Fruit fly (Drosophila melanogaster) Kc167 (cell line): ENCODE data around the gene CG34126.

Experiments used
- Myc ChIP-seq: fragments of >200 bp; optimal IDR thresholded peaks from 2 replicates; lab custom pipeline; 2017; ENCODE audit warnings: missing external identifiers
- Sin3A ChIP-seq: fragments of >200 bp; optimal IDR thresholded peaks from 2 replicates; lab custom pipeline; 2018; ENCODE audit warnings: missing external identifiers
- h ChIP-seq: fragments of >200 bp; optimal IDR thresholded peaks from 3 replicates; lab custom pipeline; 2018; ENCODE audit warnings: missing external identifiers
- insv ChIP-seq: fragments of >200 bp; optimal IDR thresholded peaks from 3 replicates; lab custom pipeline; 2018; ENCODE audit warnings: missing external identifiers
- psq ChIP-seq: fragments of >200 bp; optimal IDR thresholded peaks from 2 replicates; lab custom pipeline; 2017; ENCODE audit warnings: missing external identifiers
- ttk ChIP-seq: sonication (Bioruptor generic); optimal IDR thresholded peaks from 2 replicates; lab custom pipeline; 2017; ENCODE audit warnings: missing external identifiers

Gene CG34126

DNA sequence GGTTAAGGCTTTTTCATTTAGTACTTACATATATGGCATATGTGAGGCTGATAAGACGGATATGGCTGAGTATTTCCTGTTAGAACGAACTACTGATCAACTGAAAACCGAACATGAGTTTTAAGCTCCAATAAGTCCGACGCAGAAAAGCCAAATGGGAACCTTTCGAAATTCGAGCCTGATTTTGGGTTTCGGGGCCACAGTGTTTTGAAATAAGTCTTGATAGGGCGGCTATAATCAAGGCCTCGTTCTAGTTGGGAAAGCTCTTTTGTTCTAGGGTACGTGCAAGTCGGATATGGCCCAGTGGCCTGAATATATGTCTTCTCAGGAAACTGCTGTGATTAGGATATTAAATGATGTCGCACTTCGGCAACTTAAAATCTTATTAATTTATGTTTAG lies 46.7 kb downstream of the CG34126 start, which contains the start of gene vkg:
TSS of gene vkg (minus strand) at position 101 of the 400 bp plus-strand sequence.
- TF ChIP-seq Sin3A (lab: Kevin White, UChicago) (no peak), h (lab: Kevin White, UChicago) (no peak), psq (no peak), ttk (lab: Kevin White, UChicago) (no peak), insv (no peak), Myc (lab: Kevin White, UChicago) (no peak)

DNA sequence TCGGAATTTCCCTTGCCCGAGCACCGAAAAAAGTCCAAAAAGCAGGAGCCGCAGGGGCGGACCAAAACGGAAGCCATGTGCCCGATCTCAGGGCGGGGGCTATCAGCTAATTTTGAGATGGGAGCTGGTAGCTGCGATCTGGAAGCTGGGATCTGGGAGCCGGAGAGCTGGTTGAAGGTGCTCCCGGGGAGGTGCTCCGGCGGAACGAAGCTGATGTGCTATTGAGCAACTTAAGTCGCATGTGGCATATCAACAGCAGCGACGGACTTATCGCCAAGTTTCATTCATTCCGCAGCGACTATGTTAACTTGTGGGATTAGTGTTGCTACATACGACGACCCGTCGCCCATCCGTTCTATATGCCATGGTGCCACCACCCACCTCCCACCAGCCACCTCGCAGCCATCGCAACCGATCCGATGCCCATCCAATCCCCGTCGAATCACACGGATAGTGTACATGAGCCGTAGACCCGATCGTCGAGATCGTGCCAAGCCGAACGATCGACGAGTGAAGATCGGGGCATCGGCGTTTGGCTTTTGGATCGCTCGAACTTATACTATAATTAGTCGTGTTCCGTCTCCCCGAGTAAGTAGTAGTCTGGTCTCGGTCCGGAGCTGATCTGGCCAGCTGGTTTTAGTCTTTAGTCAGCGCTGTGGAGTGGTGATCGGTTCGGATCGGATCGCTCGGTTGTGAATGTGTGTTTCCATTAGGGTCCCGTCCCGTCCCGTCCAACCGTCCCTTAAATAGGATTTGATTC lies 47.8 kb downstream of the CG34126 start, which contains the start of gene Col4a1:
TSS of gene Col4a1 (plus strand) at position 561 of the 760 bp plus-strand sequence.
- TF ChIP-seq ttk (lab: Kevin White, UChicago) (no peak), insv (no peak), h (lab: Kevin White, UChicago) (no peak), psq (no peak), Sin3A (lab: Kevin White, UChicago) (no peak), Myc (lab: Kevin White, UChicago) (no peak)

DNA sequence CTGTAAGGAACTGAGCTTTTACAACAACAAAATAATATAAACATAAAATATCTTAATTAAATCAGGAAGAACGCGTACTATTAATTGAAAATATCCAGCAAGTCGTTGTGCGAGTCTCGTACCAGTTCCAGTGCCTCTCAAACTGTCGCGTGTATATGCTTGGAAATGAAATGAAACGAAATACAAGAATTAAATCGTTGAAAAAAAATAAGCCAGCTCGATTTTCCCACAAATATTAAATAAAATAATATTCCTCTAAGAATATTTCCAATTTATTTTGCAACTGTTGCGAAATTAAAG lies 48.3 kb downstream of the CG34126 start:
- no peak for TF ChIP-seq Myc (lab: Kevin White, UChicago)
- no peak for TF ChIP-seq Sin3A (lab: Kevin White, UChicago)
- TF ChIP-seq ttk (lab: Kevin White, UChicago) = no peak
- TF ChIP-seq insv = no peak
- TF ChIP-seq psq = no peak
- no peak for TF ChIP-seq h (lab: Kevin White, UChicago)

DNA sequence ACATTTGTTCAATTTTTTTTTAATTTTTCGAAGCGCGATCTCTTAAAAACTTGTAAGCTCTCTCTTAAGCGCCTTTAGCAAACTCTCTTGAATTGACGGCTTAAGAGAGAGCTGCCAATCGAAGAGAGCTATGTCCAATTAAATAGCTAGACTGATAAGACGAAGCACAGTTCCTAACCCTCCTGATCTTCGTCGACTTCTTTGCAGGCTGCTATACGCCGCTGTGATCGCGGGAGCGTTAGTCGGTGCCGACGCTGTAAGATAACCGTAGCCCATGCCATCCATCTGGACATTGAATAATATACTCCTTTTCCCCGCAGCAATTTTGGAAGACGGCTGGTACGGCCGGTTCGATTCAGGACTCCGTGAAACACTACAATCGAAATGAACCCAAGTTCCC lies 49.1 kb downstream of the CG34126 start:
- no peak for TF ChIP-seq Myc (lab: Kevin White, UChicago)
- TF ChIP-seq insv = no peak
- no peak for TF ChIP-seq psq
- TF ChIP-seq ttk (lab: Kevin White, UChicago) = no peak
- no peak for TF ChIP-seq h (lab: Kevin White, UChicago)
- TF ChIP-seq Sin3A (lab: Kevin White, UChicago) = no peak

DNA sequence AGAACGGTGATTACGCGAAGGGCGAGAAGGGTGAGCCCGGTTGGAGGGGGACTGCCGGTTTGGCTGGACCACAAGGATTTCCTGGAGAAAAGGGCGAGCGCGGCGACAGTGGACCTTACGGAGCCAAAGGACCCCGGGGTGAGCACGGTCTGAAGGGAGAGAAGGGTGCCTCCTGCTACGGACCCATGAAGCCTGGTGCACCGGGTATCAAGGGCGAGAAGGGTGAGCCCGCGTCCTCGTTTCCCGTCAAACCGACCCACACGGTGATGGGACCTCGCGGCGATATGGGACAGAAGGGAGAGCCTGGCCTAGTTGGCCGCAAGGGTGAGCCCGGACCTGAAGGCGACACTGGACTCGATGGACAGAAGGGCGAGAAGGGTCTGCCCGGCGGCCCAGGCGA lies 50.0 kb downstream of the CG34126 start:
- TF ChIP-seq ttk (lab: Kevin White, UChicago) = no peak
- TF ChIP-seq Myc (lab: Kevin White, UChicago) = no peak
- no peak for TF ChIP-seq Sin3A (lab: Kevin White, UChicago)
- TF ChIP-seq h (lab: Kevin White, UChicago) = no peak
- TF ChIP-seq insv = no peak
- TF ChIP-seq psq = no peak

DNA sequence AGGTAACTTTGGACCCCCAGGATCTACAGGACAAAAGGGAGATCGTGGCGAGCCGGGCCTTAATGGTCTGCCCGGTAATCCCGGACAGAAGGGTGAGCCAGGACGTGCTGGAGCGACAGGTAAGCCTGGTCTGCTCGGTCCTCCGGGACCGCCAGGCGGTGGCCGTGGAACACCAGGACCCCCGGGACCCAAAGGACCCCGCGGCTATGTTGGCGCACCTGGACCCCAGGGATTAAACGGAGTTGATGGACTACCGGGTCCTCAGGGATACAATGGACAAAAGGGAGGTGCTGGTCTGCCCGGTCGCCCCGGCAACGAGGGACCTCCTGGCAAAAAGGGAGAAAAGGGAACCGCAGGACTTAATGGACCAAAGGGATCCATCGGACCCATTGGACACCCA lies 50.5 kb downstream of the CG34126 start:
- TF ChIP-seq ttk (lab: Kevin White, UChicago) (no peak), insv (no peak), psq (no peak), Myc (lab: Kevin White, UChicago) (no peak), h (lab: Kevin White, UChicago) (no peak), Sin3A (lab: Kevin White, UChicago) (no peak)

DNA sequence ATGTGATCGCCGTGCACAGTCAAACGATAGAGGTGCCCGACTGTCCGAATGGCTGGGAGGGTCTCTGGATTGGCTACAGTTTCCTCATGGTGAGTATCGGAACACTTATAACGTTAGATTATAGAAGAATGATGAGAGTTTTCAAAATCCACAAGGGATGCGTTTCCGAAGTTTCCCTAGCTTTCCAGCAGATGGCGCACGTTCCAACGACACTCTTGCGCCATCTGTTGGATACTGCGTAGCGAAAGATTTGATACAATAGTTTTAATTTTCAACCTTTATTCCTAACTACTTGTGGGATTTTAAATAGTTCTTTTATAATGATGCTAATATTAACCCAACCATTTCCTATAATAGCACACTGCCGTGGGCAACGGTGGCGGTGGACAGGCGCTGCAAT lies 54.7 kb downstream of the CG34126 start:
- TF ChIP-seq h (lab: Kevin White, UChicago) (no peak), psq (no peak), insv (no peak), ttk (lab: Kevin White, UChicago) (no peak)

DNA sequence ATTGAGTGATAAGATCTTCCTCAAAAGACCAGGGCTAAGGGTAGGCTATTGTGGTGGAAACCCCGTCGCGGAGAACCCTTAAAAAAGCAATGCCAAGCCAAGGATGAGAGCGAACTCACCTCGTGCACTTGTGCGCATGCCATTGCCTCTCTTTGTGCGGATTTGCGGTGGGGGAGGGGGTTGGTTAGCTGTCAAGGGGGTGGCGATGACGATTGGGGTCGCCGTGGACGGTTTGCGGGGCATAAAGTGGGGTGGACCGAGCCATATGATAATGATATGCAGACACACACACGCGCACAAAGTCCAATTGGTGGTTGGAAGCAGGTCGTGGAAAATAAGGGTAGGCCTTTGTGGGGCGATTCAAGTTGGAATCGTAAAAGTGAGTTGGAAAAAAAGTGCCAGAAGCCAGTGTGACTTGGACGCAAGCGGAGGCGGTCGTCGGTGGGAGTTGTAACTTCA lies 56.0 kb downstream of the CG34126 start, which contains the start of the genes CG14042 and SP555:
TSS of gene CG14042 (plus strand) at position 308 of the 459 bp plus-strand sequence.
TSS of gene SP555 (plus strand) at position 308 of the 459 bp plus-strand sequence.
- TF ChIP-seq Myc (lab: Kevin White, UChicago) (no peak), Sin3A (lab: Kevin White, UChicago) (no peak), insv (no peak)

DNA sequence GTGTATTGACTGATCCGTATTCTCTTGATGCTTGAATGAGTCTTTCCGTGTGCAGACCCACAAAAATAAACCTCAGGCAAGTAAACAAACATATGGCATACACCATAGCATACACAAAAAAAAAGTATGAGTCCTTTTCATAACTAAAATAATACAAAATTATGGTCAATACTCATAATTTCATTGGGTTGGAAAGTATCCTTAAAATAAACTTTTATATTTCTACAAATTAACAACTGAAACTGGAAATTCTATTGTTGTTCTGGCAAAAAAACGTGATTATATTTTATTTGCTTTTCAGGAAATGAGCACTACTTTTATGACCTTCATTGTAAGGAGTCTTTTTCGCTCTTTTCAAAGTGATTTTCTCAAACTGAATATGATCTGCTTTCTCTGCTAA lies 60.7 kb downstream of the CG34126 start:
- no peak for TF ChIP-seq psq
